Fruit fly (Drosophila melanogaster) whole organism, wandering third instar larva: Measurements from ENCODE around the gene nur.

Source experiments
- Abd-B ChIP-seq: fragments of >200 bp; optimal IDR thresholded peaks from 2 replicates; lab custom pipeline; 2017; ENCODE audit warnings: missing biosample characterization, missing genetic modification characterization
- CG32264 ChIP-seq: fragments of 200-800 bp; sonication (Bioruptor generic); optimal IDR thresholded peaks from 2 replicates; lab custom pipeline; 2016; ENCODE audit warnings: missing biosample characterization, missing genetic modification characterization
- CG9705 ChIP-seq: fragments of 200-800 bp; sonication (Bioruptor generic); optimal IDR thresholded peaks from 2 replicates; lab custom pipeline; 2018; ENCODE audit warnings: missing biosample characterization, mild to moderate bottlenecking, missing genetic modification characterization
- CrebA ChIP-seq: fragments of 200-800 bp; sonication (Bioruptor generic); optimal IDR thresholded peaks from 2 replicates; lab custom pipeline; 2016; ENCODE audit warnings: missing biosample characterization, mild to moderate bottlenecking, missing genetic modification characterization, borderline replicate concordance
- Dif ChIP-seq: fragments of 200-275, 200-300 bp; sonication (Bioruptor generic); optimal IDR thresholded peaks from 2 replicates; lab custom pipeline; 2018; ENCODE audit warnings: missing biosample characterization, missing genetic modification characterization; ENCODE audit not compliant: partially characterized antibody
- GATAd ChIP-seq: sonication (Bioruptor generic); optimal IDR thresholded peaks from 2 replicates; lab custom pipeline; 2016; ENCODE audit warnings: missing biosample characterization, missing genetic modification characterization
- Hnf4 ChIP-seq: fragments of 200-800 bp; sonication (Bioruptor generic); optimal IDR thresholded peaks from 2 replicates; lab custom pipeline; 2016; ENCODE audit warnings: missing biosample characterization, mild to moderate bottlenecking, missing genetic modification characterization
- Hr78 ChIP-seq: fragments of >200 bp; optimal IDR thresholded peaks from 2 replicates; lab custom pipeline; 2017; ENCODE audit warnings: missing biosample characterization, missing genetic modification characterization
- Hr83 ChIP-seq: fragments of 200-300 bp; sonication (Bioruptor generic); optimal IDR thresholded peaks from 2 replicates; lab custom pipeline; 2016; ENCODE audit warnings: missing biosample characterization, mild to moderate bottlenecking, missing genetic modification characterization, moderate library complexity; ENCODE audit not compliant: poor library complexity, severe bottlenecking
- Jra ChIP-seq: sonication (Bioruptor generic); optimal IDR thresholded peaks from 2 replicates; lab custom pipeline; 2016; ENCODE audit warnings: missing biosample characterization, missing genetic modification characterization
- Mio ChIP-seq: sonication (Bioruptor generic); optimal IDR thresholded peaks from 2 replicates; lab custom pipeline; 2016; ENCODE audit warnings: missing biosample characterization, missing genetic modification characterization
- Myc ChIP-seq: fragments of >200 bp; optimal IDR thresholded peaks from 2 replicates; lab custom pipeline; 2017
- N ChIP-seq: fragments of >200 bp; optimal IDR thresholded peaks from 2 replicates; lab custom pipeline; 2018; ENCODE audit warnings: missing biosample characterization, missing external identifiers, missing genetic modification characterization
- OdsH ChIP-seq: fragments of 200-800 bp; sonication (Bioruptor generic); optimal IDR thresholded peaks from 2 replicates; lab custom pipeline; 2016; ENCODE audit warnings: missing biosample characterization, mild to moderate bottlenecking, missing genetic modification characterization
- Rel ChIP-seq, 2 experiments: fragments of 200-800 bp; sonication (Bioruptor generic) in 1 of 2; optimal IDR thresholded peaks; 2 replicates in 1 of 2; 3 replicates in 1 of 2; lab custom pipeline; 2016 to 2019; ENCODE audit warnings: mild to moderate bottlenecking in 2 of 2, missing biosample characterization in 2 of 2, missing genetic modification characterization in 2 of 2, moderate library complexity in 1 of 2
- Sp1 ChIP-seq: fragments of 200-800 bp; sonication (Bioruptor generic); optimal IDR thresholded peaks from 3 replicates; lab custom pipeline; 2019; ENCODE audit warnings: missing biosample characterization, mild to moderate bottlenecking, missing genetic modification characterization, moderate library complexity
- Vsx2 ChIP-seq: fragments of 200-300, 225-300 bp; sonication (Bioruptor generic); optimal IDR thresholded peaks from 2 replicates; lab custom pipeline; 2018; ENCODE audit warnings: missing biosample characterization, missing genetic modification characterization; ENCODE audit not compliant: partially characterized antibody
- br ChIP-seq: fragments of 200-800 bp; sonication (Bioruptor generic); optimal IDR thresholded peaks from 2 replicates; lab custom pipeline; 2016; ENCODE audit warnings: missing biosample characterization, missing genetic modification characterization
- brk ChIP-seq: fragments of 200-800 bp; sonication (Bioruptor generic); optimal IDR thresholded peaks from 2 replicates; lab custom pipeline; 2016; ENCODE audit warnings: missing biosample characterization, mild to moderate bottlenecking, missing genetic modification characterization
- dl ChIP-seq, 2 experiments: fragments of 175-275, 200-275 bp in 1 of 2; fragments of 200-275 bp in 1 of 2; sonication (Bioruptor generic); optimal IDR thresholded peaks; lab custom pipeline; 2018; ENCODE audit warnings: mild to moderate bottlenecking in 2 of 2, missing biosample characterization in 2 of 2, missing genetic modification characterization in 2 of 2, moderate library complexity in 2 of 2; ENCODE audit not compliant: partially characterized antibody in 2 of 2, insufficient read depth in 1 of 2
- dmrt93B ChIP-seq: fragments of 200-800 bp; sonication (Bioruptor generic); optimal IDR thresholded peaks from 2 replicates; lab custom pipeline; 2018; ENCODE audit warnings: missing biosample characterization, mild to moderate bottlenecking, missing genetic modification characterization
- dsf ChIP-seq: sonication (Bioruptor generic); optimal IDR thresholded peaks from 2 replicates; lab custom pipeline; 2016; ENCODE audit warnings: missing biosample characterization, missing genetic modification characterization, borderline replicate concordance
- ey ChIP-seq: fragments of 200-800 bp; sonication (Bioruptor generic); optimal IDR thresholded peaks from 2 replicates; lab custom pipeline; 2016; ENCODE audit warnings: missing biosample characterization, missing genetic modification characterization
- foxo ChIP-seq, 2 experiments: fragments of 200-800 bp; sonication (Bioruptor generic); optimal IDR thresholded peaks; 2 replicates in 1 of 2; 3 replicates in 1 of 2; lab custom pipeline; 2016 to 2017; ENCODE audit warnings: missing biosample characterization in 2 of 2, missing genetic modification characterization in 2 of 2
- fru ChIP-seq: fragments of 200-800 bp; sonication (Bioruptor generic); optimal IDR thresholded peaks from 3 replicates; lab custom pipeline; 2016; ENCODE audit warnings: missing biosample characterization, mild to moderate bottlenecking, missing genetic modification characterization
- h ChIP-seq: fragments of 200-800 bp; sonication (Bioruptor generic); optimal IDR thresholded peaks from 3 replicates; lab custom pipeline; 2016; ENCODE audit warnings: missing biosample characterization, mild to moderate bottlenecking, missing genetic modification characterization
- jim ChIP-seq: fragments of 175-275, 200-325 bp; sonication (Bioruptor generic); optimal IDR thresholded peaks from 2 replicates; lab custom pipeline; 2016; ENCODE audit warnings: missing biosample characterization, mild to moderate bottlenecking, missing genetic modification characterization
- lola ChIP-seq: fragments of >200 bp; optimal IDR thresholded peaks from 2 replicates; lab custom pipeline; 2017; ENCODE audit warnings: missing biosample characterization, missing genetic modification characterization
- psq ChIP-seq: fragments of 200-800 bp; sonication (Bioruptor generic); optimal IDR thresholded peaks from 3 replicates; lab custom pipeline; 2017; ENCODE audit warnings: missing biosample characterization, mild to moderate bottlenecking, missing genetic modification characterization, moderate library complexity
- rgr ChIP-seq: fragments of 200-800 bp; sonication (Bioruptor generic); optimal IDR thresholded peaks from 3 replicates; lab custom pipeline; 2016; ENCODE audit warnings: missing biosample characterization, mild to moderate bottlenecking, missing genetic modification characterization
- sage ChIP-seq: fragments of 200-800 bp; sonication (Bioruptor generic); optimal IDR thresholded peaks from 2 replicates; lab custom pipeline; 2016; ENCODE audit warnings: missing biosample characterization, mild to moderate bottlenecking, missing genetic modification characterization
- sv ChIP-seq: fragments of 200-800 bp; sonication (Bioruptor generic); optimal IDR thresholded peaks from 3 replicates; lab custom pipeline; 2016; ENCODE audit warnings: missing biosample characterization, missing genetic modification characterization
- tai ChIP-seq: sonication (Bioruptor generic); optimal IDR thresholded peaks from 2 replicates; lab custom pipeline; 2016; ENCODE audit warnings: missing biosample characterization, missing genetic modification characterization
- usp ChIP-seq: fragments of >200 bp; optimal IDR thresholded peaks from 2 replicates; lab custom pipeline; 2017; ENCODE audit warnings: missing biosample characterization, missing genetic modification characterization
- woc ChIP-seq: sonication (Bioruptor generic); optimal IDR thresholded peaks from 2 replicates; lab custom pipeline; 2016; ENCODE audit warnings: missing biosample characterization, mild to moderate bottlenecking, missing genetic modification characterization

Gene nur

DNA sequence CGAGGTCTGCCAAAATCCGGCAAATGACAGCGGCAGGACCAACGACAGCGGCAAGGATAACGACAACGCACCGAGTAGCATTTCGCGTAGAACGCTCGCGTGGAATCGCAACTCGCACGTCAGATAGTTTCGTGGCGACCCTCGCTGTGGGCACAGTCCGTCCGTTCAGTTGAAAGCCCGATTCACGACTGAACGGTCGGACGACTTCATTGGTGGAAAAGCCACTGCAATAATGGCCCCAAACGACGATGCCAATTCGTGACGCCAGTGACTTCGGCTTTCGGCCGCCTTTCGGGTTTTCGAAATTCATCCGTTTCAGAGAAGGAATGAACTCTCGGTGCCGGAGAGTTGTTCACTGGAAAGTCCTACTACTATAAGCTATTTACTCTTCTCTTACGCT lies 18.8 kb upstream of the nur start, which contains the start of gene DIP-kappa:
Gene DIP-kappa (minus strand): TSS at position 200 of the 400 bp plus-strand sequence.
- TF ChIP-seq rgr (GFP tag; lab: Kevin White, UChicago) (no peak), CrebA (no peak), Rel (GFP tag; optimal IDR thresholded peaks at IDR 0.05; lab: Kevin White, UChicago) (no peak), Rel (tag; optimal IDR thresholded peaks at IDR 0.05; lab: Kevin White, UChicago) (no peak), jim (no peak), CG32264 (GFP tag; lab: Kevin White, UChicago) (no peak), foxo (GFP tag; optimal IDR thresholded peaks at IDR 0.05; lab: Kevin White, UChicago) (no peak), lola (GFP tag; lab: Kevin White, UChicago) (no peak), Sp1 (GFP tag; lab: Kevin White, UChicago) (no peak), sv (GFP tag; lab: Kevin White, UChicago) (no peak)
- TF ChIP-seq, all 38 proteins: peak for 0

- no peak for TF ChIP-seq usp (GFP tag; lab: Kevin White, UChicago)
- no peak for TF ChIP-seq lola (GFP tag; lab: Kevin White, UChicago)
- TF ChIP-seq jim, result no peak
- no peak for TF ChIP-seq Abd-B (GFP tag; lab: Kevin White, UChicago)
- no peak for TF ChIP-seq ey (GFP tag; lab: Kevin White, UChicago)
- no peak for TF ChIP-seq Vsx2
- no peak for TF ChIP-seq OdsH
- TF ChIP-seq woc (GFP tag; lab: Kevin White, UChicago), result no peak
- TF ChIP-seq brk (GFP tag; lab: Kevin White, UChicago), result no peak
- no peak for TF ChIP-seq fru (GFP tag; lab: Kevin White, UChicago)
- no peak for TF ChIP-seq GATAd (GFP tag; lab: Kevin White, UChicago)
- no peak for TF ChIP-seq Mio
- no peak for TF ChIP-seq dsf (GFP tag; lab: Kevin White, UChicago)
- TF ChIP-seq sage, result no peak
- no peak for TF ChIP-seq tai (GFP tag; lab: Kevin White, UChicago)
- no peak for TF ChIP-seq psq
- TF ChIP-seq Myc (lab: Kevin White, UChicago), result no peak
- TF ChIP-seq CrebA, result no peak
- TF ChIP-seq, all 38 proteins: peak for 0
These were observed 12.4 kb upstream of the nur start, which contains the start of gene CG9014 for dm6 chr2L:13723542-13723941. TSS of gene CG9014 (minus strand) at chr2L:13723642.

dm6 chr2L:13732287-13732686 lies 3.7 kb upstream of the nur start:
- TF ChIP-seq Abd-B (GFP tag; lab: Kevin White, UChicago), result no peak
- no peak for TF ChIP-seq ey (GFP tag; lab: Kevin White, UChicago)
- TF ChIP-seq CG9705 (GFP tag; lab: Kevin White, UChicago), result no peak
- TF ChIP-seq Hnf4 (GFP tag; lab: Kevin White, UChicago), result no peak
- no peak for TF ChIP-seq rgr (GFP tag; lab: Kevin White, UChicago)
- TF ChIP-seq jim, result no peak
- no peak for TF ChIP-seq woc (GFP tag; lab: Kevin White, UChicago)
- TF ChIP-seq sage, result no peak
- TF ChIP-seq GATAd (GFP tag; lab: Kevin White, UChicago), result no peak
- TF ChIP-seq br, result no peak
- TF ChIP-seq, all 38 proteins: peak for 0

DNA sequence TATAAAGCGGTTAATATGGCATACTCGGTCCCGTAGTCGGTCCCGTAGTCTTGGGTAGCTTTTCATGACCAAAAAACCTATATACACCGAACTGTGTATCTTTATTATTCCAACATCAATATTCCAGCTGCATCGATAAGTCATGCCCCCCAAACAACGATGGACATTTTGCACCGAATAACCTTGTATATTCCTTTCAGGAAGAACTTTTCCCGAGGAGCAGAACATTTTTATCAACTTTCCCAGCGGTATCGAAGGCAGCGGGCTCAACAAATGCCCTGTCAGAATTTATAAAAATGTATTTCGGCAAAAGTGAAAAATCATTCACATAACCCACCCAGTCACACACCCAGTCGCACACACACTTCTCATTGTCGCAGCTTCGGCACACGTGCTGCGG lies 10.7 kb downstream of the nur start, which contains the start of gene TM9SF4:
Gene TM9SF4 (plus strand): TSS at position 301 of the 400 bp plus-strand sequence.
- no peak for TF ChIP-seq Hr78 (GFP tag; lab: Kevin White, UChicago)
- TF ChIP-seq dmrt93B, result no peak

- TF ChIP-seq br (no peak), CG32264 (GFP tag; lab: Kevin White, UChicago) (no peak), rgr (GFP tag; lab: Kevin White, UChicago) (no peak), Abd-B (GFP tag; lab: Kevin White, UChicago) (no peak)
These were observed 27.2 kb downstream of the nur start for dm6 chr2L:13763144-13763543.

DNA sequence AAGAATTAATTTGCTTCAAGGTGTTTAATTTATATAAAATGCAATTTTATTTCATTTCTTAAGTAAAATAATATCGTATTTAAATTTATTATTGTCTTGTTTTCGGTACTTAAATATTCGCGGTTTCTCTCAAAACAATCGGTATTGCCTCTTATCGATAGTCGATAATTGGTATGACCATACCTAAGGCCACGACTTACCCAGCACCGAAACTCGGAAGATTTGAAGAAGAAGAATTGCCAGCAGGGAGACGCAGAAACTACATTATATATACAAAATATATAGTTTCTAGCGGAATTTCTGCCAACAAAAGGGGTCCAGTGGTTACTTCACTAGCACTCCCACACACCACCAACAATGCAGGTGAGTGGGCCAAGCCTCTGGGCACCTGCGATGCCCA lies 34.9 kb downstream of the nur start:
- TF ChIP-seq Jra (GFP tag; lab: Kevin White, UChicago), result no peak
- TF ChIP-seq Vsx2, result no peak
- TF ChIP-seq h (GFP tag; lab: Kevin White, UChicago), result no peak
- no peak for TF ChIP-seq CG9705 (GFP tag; lab: Kevin White, UChicago)
- TF ChIP-seq CG32264 (GFP tag; lab: Kevin White, UChicago), result no peak
- TF ChIP-seq Mio, result no peak
- no peak for TF ChIP-seq psq
- no peak for TF ChIP-seq foxo (GFP tag; optimal IDR thresholded peaks at IDR 0.05; lab: Kevin White, UChicago)
- no peak for TF ChIP-seq dl (GFP tag; optimal IDR thresholded peaks at IDR 0.05; lab: Kevin White, UChicago; ENCODE audit: insufficient read depth in 1 of 2, partially characterized antibody in 2 of 2)
- TF ChIP-seq Dif (GFP tag; lab: Kevin White, UChicago), result no peak
- no peak for TF ChIP-seq Hr83 (GFP tag; lab: Kevin White, UChicago)
- TF ChIP-seq dmrt93B, result no peak
- TF ChIP-seq usp (GFP tag; lab: Kevin White, UChicago), result no peak
- TF ChIP-seq dsf (GFP tag; lab: Kevin White, UChicago), result no peak
- TF ChIP-seq N, result no peak
